Fruit fly (Drosophila melanogaster): ENCODE results near the gene bbx.

DNA sequence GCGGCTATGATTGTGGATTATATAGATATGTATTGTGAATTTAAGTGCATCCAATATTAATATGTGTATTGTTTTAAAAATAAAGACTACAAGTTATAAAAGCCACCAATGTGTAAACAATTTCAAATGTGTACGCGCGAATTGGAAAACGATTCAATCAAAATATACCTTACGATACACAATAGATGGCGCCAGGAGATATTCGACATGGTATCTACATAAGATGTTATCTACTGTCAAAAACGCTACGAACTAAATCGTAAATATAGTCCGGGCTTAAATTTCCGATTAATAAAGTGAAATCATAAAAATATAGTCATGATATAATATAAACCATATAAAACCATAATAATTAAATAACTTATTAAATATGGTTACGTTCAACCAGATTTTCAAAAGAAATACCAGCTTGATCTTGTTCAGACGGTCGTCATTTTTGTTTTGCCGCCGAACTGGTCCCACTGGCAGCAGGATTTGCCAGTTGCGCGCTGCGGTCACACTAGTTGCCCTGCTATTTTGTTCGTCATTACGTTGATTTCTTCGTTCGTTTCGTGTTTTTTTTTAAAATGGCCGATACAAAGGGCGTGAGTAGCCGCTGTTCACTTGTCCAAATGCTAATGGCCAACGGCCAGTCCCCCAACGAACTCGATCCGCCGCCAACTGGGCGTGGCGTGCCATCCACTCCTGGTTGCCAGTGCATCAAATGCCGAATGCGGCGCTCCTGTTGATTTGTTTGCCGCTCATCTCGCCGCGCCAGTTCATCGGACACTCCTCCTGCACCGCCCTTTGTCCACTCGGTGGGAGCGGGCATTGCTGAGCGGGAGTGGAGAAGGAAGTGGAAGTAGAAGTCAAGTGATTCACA, 4.8 kb upstream of the bbx start, which contains the start of gene Septin1:
- TF ChIP-seq CG32767 (GFP tag; IDR thresholded peaks at IDR 0.05): no peak
- no peak for TF ChIP-seq H15 (GFP tag; IDR thresholded peaks at IDR 0.05)

Data from whole organism, embryonic.